Worm (Caenorhabditis elegans): ENCODE results near the gene otpl-3.

Gene otpl-3

DNA sequence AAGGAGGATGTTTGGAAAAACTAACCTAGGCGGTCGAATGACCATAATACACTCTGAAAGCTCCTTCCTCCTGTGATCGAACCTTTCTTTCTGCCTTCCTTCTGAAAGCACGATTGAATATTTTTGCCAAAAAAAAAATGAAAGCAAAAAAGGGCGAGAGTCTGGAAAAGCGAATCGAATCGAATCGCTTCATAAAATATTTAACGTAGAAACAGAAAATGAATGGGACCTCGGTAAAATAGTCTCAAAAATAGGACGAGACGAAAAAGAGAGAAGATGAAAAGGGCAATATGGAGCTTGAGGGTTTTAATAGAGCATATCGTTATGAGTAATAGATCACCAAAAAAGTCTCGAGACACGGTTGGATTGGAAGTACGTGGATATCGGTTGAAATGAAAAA lies 31.7 kb upstream of the otpl-3 start, which contains the start of gene inx-1:
TSS of gene inx-1 (minus strand) at position 101 of the 400 bp plus-strand sequence.
- no peak for TF ChIP-seq unc-39 (tag; optimal IDR thresholded peaks at IDR 0.05)
- no peak for TF ChIP-seq mab-5 (tag; optimal IDR thresholded peaks at IDR 0.05)
- no peak for TF ChIP-seq ceh-39 (tag; optimal IDR thresholded peaks at IDR 0.05)
- TF ChIP-seq tbx-8 (GFP tag; optimal IDR thresholded peaks at IDR 0.05): no peak
- no peak for TF ChIP-seq snpc-4 (tag; optimal IDR thresholded peaks at IDR 0.05)
- no peak for TF ChIP-seq zip-8 (tag; optimal IDR thresholded peaks at IDR 0.05)
- TF ChIP-seq pha-4 (tag; optimal IDR thresholded peaks at IDR 0.05): no peak
- no peak for TF ChIP-seq M03D4.4 (tag; optimal IDR thresholded peaks at IDR 0.05)
- no peak for TF ChIP-seq cnd-1 (tag; optimal IDR thresholded peaks at IDR 0.05)
- no peak for TF ChIP-seq elt-1 (tag; optimal IDR thresholded peaks at IDR 0.05; ENCODE audit: borderline replicate concordance, insufficient read depth)
- TF ChIP-seq blmp-1 (tag; optimal IDR thresholded peaks at IDR 0.05): no peak
- no peak for TF ChIP-seq sem-2 (GFP tag; optimal IDR thresholded peaks at IDR 0.05)
- TF ChIP-seq nhr-28 (tag; optimal IDR thresholded peaks at IDR 0.05): no peak

DNA sequence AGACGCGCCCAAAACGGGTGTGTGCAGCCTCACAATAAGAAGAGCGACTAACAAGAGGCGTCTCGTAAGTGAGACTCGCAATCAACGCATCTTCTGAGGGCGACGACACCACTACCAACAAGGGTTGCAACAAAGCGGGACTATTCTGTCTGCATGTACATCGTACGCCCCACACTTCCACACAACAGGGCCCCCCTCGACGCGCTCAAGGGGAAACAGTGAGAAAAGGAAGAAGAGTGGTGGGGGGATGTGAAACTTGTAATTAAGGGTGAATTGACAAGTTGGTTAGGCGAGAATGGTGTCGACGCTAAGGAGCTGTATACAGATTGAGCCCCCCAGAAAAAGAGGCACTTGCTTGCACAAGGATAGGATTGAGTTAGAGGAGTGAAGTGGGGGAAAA lies 28.8 kb upstream of the otpl-3 start:
- peak; percentile 67 for TF ChIP-seq ces-1 (GFP tag; optimal IDR thresholded peaks at IDR 0.05)
- TF ChIP-seq elt-1 (tag; optimal IDR thresholded peaks at IDR 0.05; ENCODE audit: borderline replicate concordance, insufficient read depth): no peak
- TF ChIP-seq sptf-1 (tag; optimal IDR thresholded peaks at IDR 0.05): peak; percentile 19
- no peak for TF ChIP-seq blmp-1 (tag; optimal IDR thresholded peaks at IDR 0.05)
- TF ChIP-seq mls-2 (tag; optimal IDR thresholded peaks at IDR 0.05): peak; percentile 50
- no peak for TF ChIP-seq elt-3 (tag; optimal IDR thresholded peaks at IDR 0.05)
- no peak for TF ChIP-seq sem-2 (GFP tag; optimal IDR thresholded peaks at IDR 0.05)

DNA sequence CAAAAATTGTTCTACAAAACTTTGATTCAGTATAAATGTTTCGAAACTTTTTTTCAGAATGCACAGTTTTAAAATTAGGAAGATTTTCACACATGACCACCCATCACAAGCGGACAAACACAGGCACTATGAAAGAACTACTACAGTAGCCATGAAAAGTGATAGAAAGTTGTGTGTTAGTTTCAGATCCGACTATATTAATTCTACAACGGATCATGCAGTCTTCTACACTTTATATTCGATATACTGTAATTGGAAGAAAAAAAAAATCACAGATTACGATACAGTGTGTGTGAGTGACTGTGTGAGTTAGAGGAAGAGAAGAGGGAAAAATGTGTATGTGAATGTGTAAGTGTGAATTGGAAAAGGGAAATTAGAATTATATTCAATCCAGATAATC lies 22.2 kb upstream of the otpl-3 start:
- TF ChIP-seq unc-120 (tag; optimal IDR thresholded peaks at IDR 0.05; ENCODE audit: poor library complexity, severe bottlenecking) (no peak), bed-3 (GFP tag; optimal IDR thresholded peaks at IDR 0.05) (no peak), snpc-4 (tag; optimal IDR thresholded peaks at IDR 0.05) (no peak), ham-2 (GFP tag; optimal IDR thresholded peaks at IDR 0.05) (no peak), pha-4 (tag; optimal IDR thresholded peaks at IDR 0.05) (no peak), mls-2 (tag; optimal IDR thresholded peaks at IDR 0.05) (no peak), lin-13 (tag; optimal IDR thresholded peaks at IDR 0.05) (no peak), ces-1 (GFP tag; optimal IDR thresholded peaks at IDR 0.05) (no peak)

DNA sequence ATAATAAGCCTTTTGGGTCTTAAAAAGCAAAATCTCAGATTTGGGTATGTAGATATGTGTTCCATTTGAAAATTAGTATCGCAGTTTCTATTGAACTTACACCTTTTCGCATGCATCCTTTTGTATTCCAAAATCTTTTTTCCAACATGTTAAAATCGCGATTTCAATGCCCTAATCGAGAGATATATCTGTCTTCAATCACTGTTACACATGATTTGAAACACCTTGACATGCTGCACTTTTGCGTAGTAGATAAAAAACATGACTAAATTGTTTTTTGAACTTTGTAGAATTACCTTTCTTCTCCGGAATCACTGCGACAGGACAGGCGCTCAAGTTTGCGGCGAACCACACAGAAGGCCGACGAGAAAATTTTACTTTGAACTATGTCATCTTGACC lies 17.1 kb upstream of the otpl-3 start:
- TF ChIP-seq unc-39 (tag; optimal IDR thresholded peaks at IDR 0.05): no peak

DNA sequence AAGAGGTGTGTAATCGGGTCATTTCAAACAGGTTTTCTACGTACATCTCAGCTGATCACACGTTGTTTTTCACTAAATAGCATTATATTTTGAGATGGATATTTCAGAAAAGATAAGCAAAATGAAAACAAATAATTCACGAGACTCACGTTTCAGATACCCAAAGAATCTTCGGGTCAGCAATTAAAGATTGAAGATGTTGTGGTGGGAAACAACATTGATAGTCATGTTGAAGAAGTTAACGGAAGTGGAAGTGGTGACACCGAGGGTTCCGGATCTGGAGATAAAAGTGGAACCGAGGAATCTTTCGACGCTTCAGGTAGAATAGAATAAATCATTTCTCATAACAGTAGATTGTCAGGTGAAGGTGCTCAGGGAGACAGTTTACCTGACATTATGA lies 16.2 kb upstream of the otpl-3 start:
- no peak for TF ChIP-seq M03D4.4 (tag; optimal IDR thresholded peaks at IDR 0.05)
- no peak for TF ChIP-seq nhr-28 (tag; optimal IDR thresholded peaks at IDR 0.05)
- TF ChIP-seq lsy-2 (tag; optimal IDR thresholded peaks at IDR 0.05): no peak
- TF ChIP-seq blmp-1 (tag; optimal IDR thresholded peaks at IDR 0.05): no peak
- no peak for TF ChIP-seq cnd-1 (tag; optimal IDR thresholded peaks at IDR 0.05)
- no peak for TF ChIP-seq mab-5 (tag; optimal IDR thresholded peaks at IDR 0.05)
- no peak for TF ChIP-seq ham-2 (GFP tag; optimal IDR thresholded peaks at IDR 0.05)
- TF ChIP-seq bed-3 (GFP tag; optimal IDR thresholded peaks at IDR 0.05): no peak
- TF ChIP-seq nhr-12 (tag; optimal IDR thresholded peaks at IDR 0.05): no peak
- no peak for TF ChIP-seq sptf-1 (tag; optimal IDR thresholded peaks at IDR 0.05)
- TF ChIP-seq sem-2 (GFP tag; optimal IDR thresholded peaks at IDR 0.05): no peak
- TF ChIP-seq mep-1 (tag; optimal IDR thresholded peaks at IDR 0.05): no peak
- no peak for TF ChIP-seq zip-8 (tag; optimal IDR thresholded peaks at IDR 0.05)
- no peak for TF ChIP-seq ceh-83 (GFP tag; optimal IDR thresholded peaks at IDR 0.05)
- no peak for TF ChIP-seq flh-1 (GFP tag; optimal IDR thresholded peaks at IDR 0.05)
- TF ChIP-seq lin-13 (tag; optimal IDR thresholded peaks at IDR 0.05): no peak
- no peak for TF ChIP-seq elt-1 (tag; optimal IDR thresholded peaks at IDR 0.05; ENCODE audit: borderline replicate concordance, insufficient read depth)
- TF ChIP-seq drap-1 (GFP tag; optimal IDR thresholded peaks at IDR 0.05): no peak
- TF ChIP-seq snpc-4 (tag; optimal IDR thresholded peaks at IDR 0.05): no peak
- TF ChIP-seq unc-39 (tag; optimal IDR thresholded peaks at IDR 0.05): no peak

DNA sequence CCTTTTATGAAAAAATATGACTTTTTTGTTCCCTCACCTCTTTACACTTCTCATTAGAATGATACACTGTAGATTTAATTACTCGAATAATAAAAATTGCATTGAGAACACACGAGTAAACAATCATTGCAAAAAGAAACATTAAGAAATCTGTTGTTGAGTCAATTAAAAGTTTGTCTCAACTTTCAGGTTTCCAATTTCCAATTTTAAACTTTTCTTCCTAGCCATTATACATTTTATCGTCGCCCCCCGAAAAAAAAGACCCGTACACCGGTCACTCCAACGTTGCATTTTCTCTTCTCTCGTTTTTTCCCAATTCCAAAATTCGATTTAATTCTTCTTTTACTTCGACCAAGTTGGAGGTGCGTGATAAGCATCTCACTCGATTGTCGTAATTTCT lies 15.4 kb upstream of the otpl-3 start, which contains the start of gene C16E9.1:
TSS of gene C16E9.1 (plus strand) at position 301 of the 400 bp plus-strand sequence.
- TF ChIP-seq nhr-12 (tag; optimal IDR thresholded peaks at IDR 0.05) (no peak), M03D4.4 (tag; optimal IDR thresholded peaks at IDR 0.05) (no peak), lin-13 (tag; optimal IDR thresholded peaks at IDR 0.05) (no peak), nhr-76 (tag; optimal IDR thresholded peaks at IDR 0.05) (no peak), nhr-237 (tag; optimal IDR thresholded peaks at IDR 0.05) (no peak), unc-120 (tag; optimal IDR thresholded peaks at IDR 0.05; ENCODE audit: poor library complexity, severe bottlenecking) (no peak), zip-8 (tag; optimal IDR thresholded peaks at IDR 0.05) (no peak), snpc-4 (tag; optimal IDR thresholded peaks at IDR 0.05) (no peak), ham-2 (GFP tag; optimal IDR thresholded peaks at IDR 0.05) (no peak)
